Worm (Caenorhabditis elegans): ENCODE data around the gene cpna-5.

ce11 chrII:7684589-7684988 lies 33.8 kb downstream of the cpna-5 start, which contains the start of gene F18A1.1:
- TF ChIP-seq nhr-237 (tag; optimal IDR thresholded peaks at IDR 0.05), result peak; percentile 19
- no peak for TF ChIP-seq lir-3 (tag; optimal IDR thresholded peaks at IDR 0.05)
- TF ChIP-seq lin-13 (GFP tag; optimal IDR thresholded peaks at IDR 0.05), result no peak
- TF ChIP-seq lim-7 (GFP tag; IDR thresholded peaks at IDR 0.05), result no peak
- no peak for TF ChIP-seq unc-62 (GFP tag; optimal IDR thresholded peaks at IDR 0.05 in 1 of 2)
- TF ChIP-seq unc-62 (tag; optimal IDR thresholded peaks at IDR 0.05), result no peak
- TF ChIP-seq madf-5 (GFP tag; IDR thresholded peaks at IDR 0.05), result no peak
- TF ChIP-seq unc-39 (tag; optimal IDR thresholded peaks at IDR 0.05), result no peak
- no peak for TF ChIP-seq nhr-76 (tag; optimal IDR thresholded peaks at IDR 0.05)
